Fruit fly (Drosophila melanogaster) whole organism, adult: ENCODE data around the gene CG12310.

Source experiments
- CG11617 ChIP-seq: fragments of 200-800 bp; sonication (Bioruptor generic); optimal IDR thresholded peaks from 2 replicates; lab custom pipeline; 2017; ENCODE audit warnings: mild to moderate bottlenecking, missing biosample characterization, missing genetic modification reagents, missing genetic modification characterization
- CG12768 ChIP-seq: fragments of 200-800 bp; sonication (Bioruptor generic); optimal IDR thresholded peaks from 2 replicates; lab custom pipeline; 2017; ENCODE audit warnings: missing biosample characterization, missing genetic modification characterization, mild to moderate bottlenecking, moderate library complexity, missing genetic modification reagents
- CG14711 ChIP-seq: fragments of 200-800 bp; sonication (Bioruptor generic); optimal IDR thresholded peaks from 2 replicates; lab custom pipeline; 2018; ENCODE audit warnings: missing biosample characterization, mild to moderate bottlenecking, missing genetic modification characterization, moderate library complexity
- CG1620 ChIP-seq: fragments of 200-800 bp; sonication (Bioruptor generic); optimal IDR thresholded peaks from 2 replicates; lab custom pipeline; 2016; ENCODE audit warnings: missing biosample characterization, missing genetic modification characterization
- CG33017 ChIP-seq: fragments of 200-800 bp; sonication (Bioruptor generic); optimal IDR thresholded peaks from 2 replicates; lab custom pipeline; 2018; ENCODE audit warnings: missing biosample characterization, mild to moderate bottlenecking, missing genetic modification characterization, moderate library complexity
- CG5204 ChIP-seq: fragments of 200-800 bp; sonication (Bioruptor generic); optimal IDR thresholded peaks from 2 replicates; lab custom pipeline; 2016; ENCODE audit warnings: missing biosample characterization, missing genetic modification characterization
- CG7045 ChIP-seq: fragments of 200-800 bp; sonication (Bioruptor generic); optimal IDR thresholded peaks from 2 replicates; lab custom pipeline; 2017; ENCODE audit warnings: missing biosample characterization, mild to moderate bottlenecking, missing genetic modification characterization
- CG7101 ChIP-seq: fragments of 200-800 bp; sonication (Bioruptor generic); optimal IDR thresholded peaks from 2 replicates; lab custom pipeline; 2018; ENCODE audit warnings: missing biosample characterization, mild to moderate bottlenecking, missing genetic modification characterization, moderate library complexity
- Clk ChIP-seq: fragments of 200-800 bp; sonication (Bioruptor generic); optimal IDR thresholded peaks from 2 replicates; lab custom pipeline; 2017; ENCODE audit warnings: missing biosample characterization, missing genetic modification characterization
- Crg-1 ChIP-seq: fragments of 200-800 bp; sonication (Bioruptor generic); optimal IDR thresholded peaks from 2 replicates; lab custom pipeline; 2016; ENCODE audit warnings: missing biosample characterization, missing genetic modification characterization
- bab1 ChIP-seq: fragments of 200-800 bp; sonication (Bioruptor generic); optimal IDR thresholded peaks from 3 replicates; lab custom pipeline; 2019; ENCODE audit warnings: missing biosample characterization, mild to moderate bottlenecking, missing genetic modification characterization, moderate library complexity
- cic ChIP-seq: fragments of 200-800 bp; sonication (Bioruptor generic); optimal IDR thresholded peaks from 2 replicates; lab custom pipeline; 2017; ENCODE audit warnings: missing biosample characterization, mild to moderate bottlenecking, missing genetic modification characterization, moderate library complexity
- cnc ChIP-seq, 2 experiments: fragments of >200 bp; optimal IDR thresholded peaks; 2 replicates each; lab custom pipeline; 2017
- kay ChIP-seq: fragments of 200-800 bp; sonication (Bioruptor generic); peaks from one replicate; lab custom pipeline; 2016; ENCODE audit warnings: missing biosample characterization, missing genetic modification characterization, borderline replicate concordance
- ovo ChIP-seq: fragments of 200-800 bp; sonication (Bioruptor generic); optimal IDR thresholded peaks from 2 replicates; lab custom pipeline; 2016; ENCODE audit warnings: missing biosample characterization, missing genetic modification characterization
- pad ChIP-seq: fragments of 200-800 bp; sonication (Bioruptor generic); optimal IDR thresholded peaks from 3 replicates; lab custom pipeline; 2017; ENCODE audit warnings: missing biosample characterization, missing genetic modification characterization, mild to moderate bottlenecking, moderate library complexity, missing genetic modification reagents
- tj ChIP-seq: fragments of 200-800 bp; sonication (Bioruptor generic); optimal IDR thresholded peaks from 3 replicates; lab custom pipeline; 2017; ENCODE audit warnings: missing biosample characterization, mild to moderate bottlenecking, missing genetic modification characterization, moderate library complexity
- toe ChIP-seq: fragments of 200-800 bp; sonication (Bioruptor generic); optimal IDR thresholded peaks from 2 replicates; lab custom pipeline; 2016; ENCODE audit warnings: missing biosample characterization, missing genetic modification characterization

CG12310 gene

dm6 chr3L:15006825-15007224 is 43.8 kb downstream of the CG12310 start:
- no peak for TF ChIP-seq CG1620 (GFP tag; lab: Kevin White, UChicago)
- TF ChIP-seq CG7101 (tag; lab: Kevin White, UChicago): no peak
- TF ChIP-seq tj (GFP tag; lab: Kevin White, UChicago): no peak
- no peak for TF ChIP-seq cnc (optimal IDR thresholded peaks at IDR 0.05; lab: Kevin White, UChicago)
- no peak for TF ChIP-seq Clk
- no peak for TF ChIP-seq kay (GFP tag; lab: Kevin White, UChicago)
- TF ChIP-seq pad (GFP tag; lab: Kevin White, UChicago): no peak
- no peak for TF ChIP-seq bab1 (GFP tag; lab: Kevin White, UChicago)
- no peak for TF ChIP-seq ovo (GFP tag; lab: Kevin White, UChicago)
- no peak for TF ChIP-seq CG11617 (GFP tag; lab: Kevin White, UChicago)
- no peak for TF ChIP-seq CG14711
- no peak for TF ChIP-seq toe
- no peak for TF ChIP-seq cic
- TF ChIP-seq CG33017 (tag; lab: Kevin White, UChicago): no peak
- no peak for TF ChIP-seq CG5204 (GFP tag; lab: Kevin White, UChicago)
- no peak for TF ChIP-seq Crg-1 (GFP tag; lab: Kevin White, UChicago)
- TF ChIP-seq CG12768 (GFP tag; lab: Kevin White, UChicago): no peak

- no peak for TF ChIP-seq tj (GFP tag; lab: Kevin White, UChicago)
- TF ChIP-seq CG33017 (tag; lab: Kevin White, UChicago): no peak
- no peak for TF ChIP-seq cnc (optimal IDR thresholded peaks at IDR 0.05; lab: Kevin White, UChicago)
- TF ChIP-seq bab1 (GFP tag; lab: Kevin White, UChicago): no peak
These were observed 44.8 kb downstream of the CG12310 start for dm6 chr3L:15005774-15006173.

dm6 chr3L:15005085-15005484 is 45.5 kb downstream of the CG12310 start:
- TF ChIP-seq CG5204 (GFP tag; lab: Kevin White, UChicago): no peak
- TF ChIP-seq CG7101 (tag; lab: Kevin White, UChicago): no peak
- TF ChIP-seq bab1 (GFP tag; lab: Kevin White, UChicago): no peak
- no peak for TF ChIP-seq CG14711
- TF ChIP-seq ovo (GFP tag; lab: Kevin White, UChicago): no peak
- no peak for TF ChIP-seq CG7045
- no peak for TF ChIP-seq toe
- TF ChIP-seq kay (GFP tag; lab: Kevin White, UChicago): no peak
